Fruit fly (Drosophila melanogaster) whole organism, embryonic: Measurements from ENCODE around the gene Hrs.

Experiments used
- Atf-2 ChIP-seq: fragments of 200-800 bp; sonication (Bioruptor generic); optimal IDR thresholded peaks from 2 replicates; lab custom pipeline; 2016; ENCODE audit warnings: missing biosample characterization, missing genetic modification characterization
- Awh ChIP-seq: fragments of 200-800 bp; sonication (Bioruptor generic); IDR thresholded peaks from 2 replicates; pipeline ENCODE4, ENCODE4 v1.3.6; 2022; ENCODE audit warnings: missing biosample characterization, missing genetic modification characterization
- BtbVII ChIP-seq: fragments of 200-800 bp; sonication (Bioruptor generic); optimal IDR thresholded peaks from 3 replicates; lab custom pipeline; 2017; ENCODE audit warnings: missing biosample characterization, mild to moderate bottlenecking, missing genetic modification characterization
- Bteb2 ChIP-seq: fragments of 200-800 bp; sonication (Bioruptor generic); optimal IDR thresholded peaks from 2 replicates; lab custom pipeline; 2016; ENCODE audit warnings: missing biosample characterization, missing genetic modification characterization
- CG13123 ChIP-seq: fragments of 200-800 bp; sonication (Bioruptor generic); optimal IDR thresholded peaks from 2 replicates; lab custom pipeline; 2016; ENCODE audit warnings: missing biosample characterization, missing genetic modification characterization
- CG13296 ChIP-seq: fragments of 200-800 bp; sonication (Bioruptor generic); optimal IDR thresholded peaks from 3 replicates; lab custom pipeline; 2018; ENCODE audit warnings: missing biosample characterization, mild to moderate bottlenecking, missing genetic modification characterization
- CG13775 ChIP-seq: fragments of 200-800 bp; sonication (Bioruptor generic); optimal IDR thresholded peaks from 3 replicates; lab custom pipeline; 2017; ENCODE audit warnings: missing biosample characterization, mild to moderate bottlenecking, missing genetic modification characterization
- CG15601 ChIP-seq: fragments of 200-800 bp; sonication (Bioruptor generic); optimal IDR thresholded peaks from 3 replicates; lab custom pipeline; 2019; ENCODE audit warnings: missing biosample characterization, mild to moderate bottlenecking, missing genetic modification characterization, moderate library complexity
- CG18011 ChIP-seq: fragments of 200-800 bp; sonication (Bioruptor generic); optimal IDR thresholded peaks from 2 replicates; lab custom pipeline; 2017; ENCODE audit warnings: missing biosample characterization, missing genetic modification characterization, mild to moderate bottlenecking, moderate library complexity, missing genotype
- CG3065 ChIP-seq: fragments of 200-800 bp; sonication (Bioruptor generic); optimal IDR thresholded peaks from 2 replicates; lab custom pipeline; 2016; ENCODE audit warnings: missing biosample characterization, missing genetic modification characterization
- CG31224 ChIP-seq: fragments of 200-800 bp; sonication (Bioruptor generic); IDR thresholded peaks from 2 replicates; pipeline ENCODE4 v1.3.6; 2022; ENCODE audit warnings: missing biosample characterization, missing genetic modification characterization
- CG3726 ChIP-seq: fragments of 200-800 bp; sonication (Bioruptor generic); IDR thresholded peaks from 3 replicates; pipeline ENCODE4, ENCODE4 v1.3.6; 2022; ENCODE audit warnings: missing biosample characterization, missing genetic modification characterization
- CG42726 ChIP-seq: fragments of 200-800 bp; sonication (Bioruptor generic); IDR thresholded peaks from 2 replicates; pipeline ENCODE4 v1.3.6; 2022; ENCODE audit warnings: missing biosample characterization, missing genetic modification characterization; ENCODE audit not compliant: partially characterized antibody
- CG6654 ChIP-seq: fragments of 200-800 bp; sonication (Bioruptor generic); optimal IDR thresholded peaks from 2 replicates; lab custom pipeline; 2017; ENCODE audit warnings: missing biosample characterization, mild to moderate bottlenecking, missing genetic modification characterization
- CG6689 ChIP-seq: fragments of 200-800 bp; sonication (Bioruptor generic); IDR thresholded peaks from 2 replicates; pipeline ENCODE4 v1.3.6; 2022; ENCODE audit warnings: missing biosample characterization, missing genetic modification characterization
- CG7786 ChIP-seq: fragments of 200-800 bp; sonication (Bioruptor generic); optimal IDR thresholded peaks from 2 replicates; lab custom pipeline; 2016; ENCODE audit warnings: missing biosample characterization, missing genetic modification characterization
- CG8478 ChIP-seq: fragments of >200 bp; optimal IDR thresholded peaks from 2 replicates; lab custom pipeline; 2018
- CHES-1-like ChIP-seq: fragments of 200-800 bp; sonication (Bioruptor generic); optimal IDR thresholded peaks from 2 replicates; lab custom pipeline; 2016; ENCODE audit warnings: missing biosample characterization, missing genetic modification characterization
- Doc2 ChIP-seq: fragments of 200-800 bp; sonication (Bioruptor generic); IDR thresholded peaks from 2 replicates; pipeline ENCODE4 v1.3.6; 2022; ENCODE audit warnings: missing biosample characterization, missing genetic modification characterization
- Ets65A ChIP-seq: fragments of 200-800 bp; sonication (Bioruptor generic); peaks from one replicate; lab custom pipeline; 2016; ENCODE audit warnings: missing biosample characterization, missing genetic modification characterization
- HLH4C ChIP-seq: fragments of 200-800 bp; sonication (Bioruptor generic); IDR thresholded peaks from 3 replicates; pipeline ENCODE4 v1.3.6; 2022; ENCODE audit warnings: missing biosample characterization, missing genetic modification characterization; ENCODE audit not compliant: partially characterized antibody
- Hmx ChIP-seq: fragments of 200-800 bp; sonication (Bioruptor generic); optimal IDR thresholded peaks from 2 replicates; lab custom pipeline; 2016; ENCODE audit warnings: missing biosample characterization, missing genetic modification characterization
- MBD-R2 ChIP-seq: fragments of 200-800 bp; sonication (Bioruptor generic); IDR thresholded peaks from 2 replicates; pipeline ENCODE4 v1.3.6; 2022; ENCODE audit warnings: missing biosample characterization, missing genetic modification characterization
- MTF-1 ChIP-seq: fragments of 200-800 bp; sonication (Bioruptor generic); optimal IDR thresholded peaks from 2 replicates; lab custom pipeline; 2018; ENCODE audit warnings: missing biosample characterization, mild to moderate bottlenecking, missing genetic modification characterization, borderline replicate concordance
- Med ChIP-seq: fragments of 200-800 bp; sonication (Bioruptor generic); peaks from one replicate; lab custom pipeline; 2016; ENCODE audit warnings: missing biosample characterization, missing genetic modification characterization, mild to moderate bottlenecking, inconsistent platforms, moderate library complexity
- NfI ChIP-seq: fragments of 200-800 bp; sonication (Bioruptor generic); optimal IDR thresholded peaks from 3 replicates; lab custom pipeline; 2018; ENCODE audit warnings: missing biosample characterization, mild to moderate bottlenecking, missing genetic modification characterization, moderate library complexity
- aop ChIP-seq: fragments of 200-800 bp; sonication (Bioruptor generic); IDR thresholded peaks from 2 replicates; pipeline ENCODE4 v1.3.6; 2022; ENCODE audit warnings: missing biosample characterization, missing genetic modification characterization
- ash1 ChIP-seq: fragments of 200-800 bp; sonication (Bioruptor generic); optimal IDR thresholded peaks from 2 replicates; lab custom pipeline; 2018; ENCODE audit warnings: missing biosample characterization, mild to moderate bottlenecking, missing genetic modification characterization
- ato ChIP-seq: fragments of 200-800 bp; sonication (Bioruptor generic); IDR thresholded peaks from 2 replicates; pipeline ENCODE4 v1.3.6; 2022; ENCODE audit warnings: missing biosample characterization, missing genetic modification characterization; ENCODE audit not compliant: partially characterized antibody
- az2 ChIP-seq: fragments of 200-800 bp; sonication (Bioruptor generic); optimal IDR thresholded peaks from 3 replicates; lab custom pipeline; 2016; ENCODE audit warnings: missing biosample characterization, missing genetic modification characterization
- cas ChIP-seq: fragments of 200-800 bp; sonication (Bioruptor generic); IDR thresholded peaks from 2 replicates; pipeline ENCODE4 v1.3.6; 2022; ENCODE audit warnings: missing biosample characterization, missing genetic modification characterization
- cato ChIP-seq: fragments of 200-800 bp; sonication (Bioruptor generic); optimal IDR thresholded peaks from 2 replicates; lab custom pipeline; 2016; ENCODE audit warnings: missing biosample characterization, missing genetic modification characterization, borderline replicate concordance
- crol ChIP-seq: fragments of 200-800 bp; sonication (Bioruptor generic); IDR thresholded peaks from 2 replicates; pipeline ENCODE4 v1.3.6; 2022; ENCODE audit warnings: missing biosample characterization, missing genetic modification characterization
- dysf ChIP-seq: fragments of 200-800 bp; sonication (Bioruptor generic); IDR thresholded peaks from 3 replicates; pipeline ENCODE4 v1.3.6; 2022; ENCODE audit warnings: missing biosample characterization, missing genetic modification characterization
- fd3F ChIP-seq: fragments of 200-800 bp; sonication (Bioruptor generic); optimal IDR thresholded peaks from 2 replicates; lab custom pipeline; 2018; ENCODE audit warnings: missing biosample characterization, mild to moderate bottlenecking, missing genetic modification characterization, moderate library complexity
- insv ChIP-seq, 2 experiments: fragments of 200-800 bp; sonication (Bioruptor generic); optimal IDR thresholded peaks; 3 replicates each; lab custom pipeline; 2016 to 2018; ENCODE audit warnings: missing biosample characterization in 2 of 2, missing genetic modification characterization in 2 of 2
- jigr1 ChIP-seq: fragments of 200-800 bp; sonication (Bioruptor generic); IDR thresholded peaks from 3 replicates; pipeline ENCODE4 v1.3.6; 2022; ENCODE audit warnings: missing biosample characterization, missing genetic modification characterization
- pan ChIP-seq, 4 experiments: fragments of >200 bp in 3 of 4; fragments of 200-800 bp in 1 of 4; sonication (Bioruptor generic) in 1 of 4; optimal IDR thresholded peaks in 3 of 4; IDR thresholded peaks in 1 of 4; 2 replicates each; pipeline versions ENCODE4 v1.3.6 to Lab custom; 2017 to 2022; ENCODE audit warnings: missing biosample characterization in 2 of 4, missing genetic modification characterization in 2 of 4, mixed read lengths in 1 of 4
- sisA ChIP-seq: fragments of 200-800 bp; sonication (Bioruptor generic); IDR thresholded peaks from 2 replicates; pipeline ENCODE4 v1.3.6; 2022; ENCODE audit warnings: missing biosample characterization, missing genetic modification characterization
- sr ChIP-seq: fragments of 200-800 bp; sonication (Bioruptor generic); IDR thresholded peaks from 3 replicates; pipeline ENCODE4 v1.3.6; 2022; ENCODE audit warnings: missing biosample characterization, missing genetic modification characterization
- toy ChIP-seq: fragments of 200-800 bp; sonication (Bioruptor generic); IDR thresholded peaks from 2 replicates; pipeline ENCODE4 v1.3.6; 2022; ENCODE audit warnings: missing biosample characterization, missing genetic modification characterization
- twi ChIP-seq: fragments of 200-800 bp; optimal IDR thresholded peaks from 2 replicates; lab custom pipeline; 2019; ENCODE audit warnings: missing biosample characterization, mild to moderate bottlenecking, missing genetic modification characterization, moderate library complexity
- vvl ChIP-seq: fragments of 200-800 bp; sonication (Bioruptor generic); IDR thresholded peaks from 2 replicates; pipeline ENCODE4 v1.3.6; 2022; ENCODE audit warnings: missing biosample characterization, missing genetic modification characterization
- zen2 ChIP-seq: fragments of 200-800 bp; sonication (Bioruptor generic); IDR thresholded peaks from 3 replicates; pipeline ENCODE4 v1.3.6; 2022; ENCODE audit warnings: missing biosample characterization, missing genetic modification characterization; ENCODE audit not compliant: partially characterized antibody
- zfh2 ChIP-seq: fragments of 200-800 bp; sonication (Bioruptor generic); optimal IDR thresholded peaks from 2 replicates; lab custom pipeline; 2016; ENCODE audit warnings: missing biosample characterization, missing genetic modification characterization

Hrs gene

dm6 chr2L:2759654-2760053 lies 19.9 kb downstream of the Hrs start, which contains the start of the genes HemK2, Snapin and Tnpo-SR (continued):
- TF ChIP-seq CG13123 (GFP tag; lab: Kevin White, UChicago): peak; percentile 82
- TF ChIP-seq Awh (GFP tag; lab: Robert Waterston, UW): peak; percentile 89
- TF ChIP-seq az2 (GFP tag; lab: Kevin White, UChicago): peak; percentile 88
- peak; percentile 64 for TF ChIP-seq MTF-1 (GFP tag; lab: Kevin White, UChicago)
- peak; percentile 92 for TF ChIP-seq zfh2 (GFP tag; lab: Kevin White, UChicago)
- TF ChIP-seq sisA (GFP tag; lab: Robert Waterston, UW): peak; percentile 91
- TF ChIP-seq CG6654 (GFP tag; lab: Kevin White, UChicago): peak; percentile 36
- TF ChIP-seq crol (GFP tag; lab: Robert Waterston, UW): peak; percentile 36; the same call in 1 of the 2 replicates
- TF ChIP-seq CG13775 (GFP tag; lab: Kevin White, UChicago): peak; percentile 93
- peak; percentile 87 for TF ChIP-seq twi (tag; lab: Kevin White, UChicago)
- peak; percentile 94 for TF ChIP-seq dysf (GFP tag; lab: Robert Waterston, UW)
- TF ChIP-seq CG13296 (GFP tag; lab: Kevin White, UChicago): peak; percentile 89
- TF ChIP-seq CG8478: no peak
- peak; percentile 26 for TF ChIP-seq ash1
- no peak; the same call in 2 of the 3 replicates for TF ChIP-seq jigr1
- peak; percentile 82 for TF ChIP-seq CG7786 (GFP tag; lab: Kevin White, UChicago)
- peak; percentile 92 for TF ChIP-seq NfI (GFP tag; lab: Kevin White, UChicago)
- peak; percentile 90 for TF ChIP-seq fd3F (GFP tag; lab: Kevin White, UChicago)
- peak; percentile 95 for TF ChIP-seq MBD-R2
- peak; percentile 85 for TF ChIP-seq BtbVII (GFP tag; lab: Kevin White, UChicago)
- TF ChIP-seq Doc2 (GFP tag; lab: Robert Waterston, UW): no peak; the same call in 1 of the 2 replicates
- peak; percentile 83 for TF ChIP-seq Bteb2 (GFP tag; lab: Kevin White, UChicago)
- TF ChIP-seq cato (GFP tag; lab: Kevin White, UChicago): peak; percentile 61
- TF ChIP-seq CG15601 (tag; lab: Kevin White, UChicago): peak; percentile 88
- peak; percentile 67 for TF ChIP-seq Atf-2 (GFP tag; lab: Kevin White, UChicago)
- peak; percentile 95 for TF ChIP-seq HLH4C (GFP tag; lab: Robert Waterston, UW)
- peak; percentile 81 for TF ChIP-seq toy (GFP tag; lab: Robert Waterston, UW)
- TF ChIP-seq CG6689 (GFP tag; lab: Robert Waterston, UW): peak; percentile 92
- peak; percentile 89 for TF ChIP-seq CG3065
- TF ChIP-seq CG31224 (GFP tag; lab: Robert Waterston, UW): peak; percentile 84
- peak; percentile 76 for TF ChIP-seq CG18011 (GFP tag; lab: Kevin White, UChicago)
- peak; percentile 85 for TF ChIP-seq CHES-1-like (GFP tag; lab: Kevin White, UChicago)
- peak; percentile 97 for TF ChIP-seq vvl (GFP tag; lab: Robert Waterston, UW)

- no peak for TF ChIP-seq Hmx (GFP tag; lab: Kevin White, UChicago)
- TF ChIP-seq sr (GFP tag; lab: Robert Waterston, UW): 0 out of 3 replicates have a peak, but pooled peaks have one; percentile 12
- TF ChIP-seq aop: peak; percentile 29; the same call in 1 of the 2 replicates
- TF ChIP-seq CG3726 (GFP tag; lab: Robert Waterston, UW): 0 out of 3 replicates have a peak, but pooled peaks have one; percentile 54
- TF ChIP-seq Ets65A: peak; percentile 67
- TF ChIP-seq CG42726 (GFP tag; lab: Robert Waterston, UW): 0 out of 2 replicates have a peak, but pooled peaks have one; percentile 21
- TF ChIP-seq insv (GFP tag; optimal IDR thresholded peaks at IDR 0.05; lab: Kevin White, UChicago): no peak
- TF ChIP-seq zen2 (GFP tag; lab: Robert Waterston, UW): 0 out of 3 replicates have a peak, but pooled peaks have one; percentile 12
- TF ChIP-seq ato (GFP tag; lab: Robert Waterston, UW): no peak
- no peak for TF ChIP-seq cas (GFP tag; lab: Robert Waterston, UW)
- TF ChIP-seq HLH4C (GFP tag; lab: Robert Waterston, UW): no peak
- no peak for TF ChIP-seq pan (optimal IDR thresholded peaks at IDR 0.05; lab: Kevin White, UChicago)
- peak in 1 of 2 experiments; percentile 24 for TF ChIP-seq pan (GFP tag; optimal IDR thresholded peaks at IDR 0.05 in 1 of 2, IDR thresholded peaks at IDR 0.05 in 1 of 2)
- peak; percentile 36 for TF ChIP-seq Med (GFP tag; lab: Kevin White, UChicago)
Observed at dm6 chr2L:2760288-2760687, 20.5 kb downstream of the Hrs start.
